Fruit fly (Drosophila melanogaster) whole organism, pupa: Measurements from ENCODE around the gene CSN8.

Source experiments
- CG17806 ChIP-seq: fragments of 200-800 bp; sonication (Bioruptor generic); optimal IDR thresholded peaks from 2 replicates; lab custom pipeline; 2018; ENCODE audit warnings: missing biosample characterization, mild to moderate bottlenecking, missing genetic modification characterization, moderate library complexity
- CG32121 ChIP-seq: fragments of 200-800 bp; sonication (Bioruptor generic); IDR thresholded peaks from 2 replicates; pipeline ENCODE4 v1.3.6; 2022; ENCODE audit warnings: missing biosample characterization, missing genetic modification characterization
- CG34367 ChIP-seq: fragments of 200-800 bp; sonication (Bioruptor generic); optimal IDR thresholded peaks from 2 replicates; lab custom pipeline; 2018; ENCODE audit warnings: missing biosample characterization, mild to moderate bottlenecking, missing genetic modification characterization
- CG8159 ChIP-seq: fragments of 200-800 bp; sonication (Bioruptor generic); optimal IDR thresholded peaks from 3 replicates; lab custom pipeline; 2018; ENCODE audit warnings: missing biosample characterization, mild to moderate bottlenecking, missing genetic modification characterization, moderate library complexity
- CG8301 ChIP-seq: fragments of 200-800 bp; sonication (Bioruptor generic); optimal IDR thresholded peaks from 2 replicates; lab custom pipeline; 2018; ENCODE audit warnings: missing biosample characterization, mild to moderate bottlenecking, missing genetic modification characterization
- D1 ChIP-seq: fragments of 200-800 bp; sonication (Bioruptor generic); optimal IDR thresholded peaks from 2 replicates; lab custom pipeline; 2018; ENCODE audit warnings: missing biosample characterization, mild to moderate bottlenecking, missing genetic modification characterization, moderate library complexity
- EcR ChIP-seq: fragments of 200-800 bp; sonication (Bioruptor generic); optimal IDR thresholded peaks from 3 replicates; lab custom pipeline; 2019; ENCODE audit warnings: missing biosample characterization, missing genetic modification characterization, mild to moderate bottlenecking, moderate library complexity, missing genetic modification reagents
- Pif1A ChIP-seq: fragments of 200-800 bp; sonication (Bioruptor generic); optimal IDR thresholded peaks from 3 replicates; lab custom pipeline; 2016; ENCODE audit warnings: missing biosample characterization, missing genetic modification characterization
- Snoo ChIP-seq: fragments of 200-800 bp; sonication (Bioruptor generic); optimal IDR thresholded peaks from 3 replicates; lab custom pipeline; 2017; ENCODE audit warnings: missing biosample characterization, mild to moderate bottlenecking, missing genetic modification characterization, inconsistent platforms
- fd96Ca ChIP-seq: fragments of 200-800 bp; sonication (Bioruptor generic); IDR thresholded peaks from 3 replicates; pipeline ENCODE4 v1.3.6; 2022; ENCODE audit warnings: missing biosample characterization, missing genetic modification characterization
- gl ChIP-seq: fragments of 200-800 bp; sonication (Bioruptor generic); optimal IDR thresholded peaks from 2 replicates; lab custom pipeline; 2018; ENCODE audit warnings: missing biosample characterization, mild to moderate bottlenecking, missing genetic modification characterization

- TF ChIP-seq gl (tag; lab: Kevin White, UChicago) (no peak), D1 (no peak), Pif1A (GFP tag; lab: Kevin White, UChicago) (no peak), CG17806 (tag; lab: Kevin White, UChicago) (no peak), Snoo (tag; lab: Kevin White, UChicago) (no peak), CG8159 (tag; lab: Kevin White, UChicago) (no peak), fd96Ca (GFP tag; lab: Robert Waterston, UW) (no peak), CG32121 (GFP tag; lab: Robert Waterston, UW) (no peak), CG8301 (tag; lab: Kevin White, UChicago) (no peak), CG34367 (tag; lab: Kevin White, UChicago) (no peak), EcR (GFP tag; lab: Kevin White, UChicago) (no peak)
Observed at dm6 chr2L:8338039-8338438, 26.6 kb upstream of the CSN8 start, which contains the start of gene witty.
